Fruit fly (Drosophila melanogaster) whole organism, pupa: Measurements from ENCODE around the gene CG42541.

Experiments used
- CG10348 ChIP-seq: fragments of 200-800 bp; sonication (Bioruptor generic); IDR thresholded peaks from 2 replicates; pipeline ENCODE4 v1.3.6; 2022; ENCODE audit warnings: missing biosample characterization, missing genetic modification characterization
- CG12605 ChIP-seq: fragments of 200-800 bp; sonication (Bioruptor generic); IDR thresholded peaks from 2 replicates; pipeline ENCODE4 v1.3.6; 2022; ENCODE audit warnings: missing biosample characterization, missing genetic modification characterization
- CG13204 ChIP-seq: fragments of 200-800 bp; sonication (Bioruptor generic); optimal IDR thresholded peaks from 2 replicates; lab custom pipeline; 2018; ENCODE audit warnings: missing biosample characterization, mild to moderate bottlenecking, missing genetic modification characterization, moderate library complexity
- CG14655 ChIP-seq: fragments of 200-800 bp; sonication (Bioruptor generic); optimal IDR thresholded peaks from 3 replicates; lab custom pipeline; 2017; ENCODE audit warnings: mild to moderate bottlenecking, missing biosample characterization, missing genetic modification reagents, missing genetic modification characterization
- CG15710 ChIP-seq: fragments of 200-800 bp; sonication (Bioruptor generic); optimal IDR thresholded peaks from 2 replicates; lab custom pipeline; 2018; ENCODE audit warnings: missing biosample characterization, mild to moderate bottlenecking, missing genetic modification characterization, moderate library complexity
- CG17806 ChIP-seq: fragments of 200-800 bp; sonication (Bioruptor generic); optimal IDR thresholded peaks from 2 replicates; lab custom pipeline; 2018; ENCODE audit warnings: missing biosample characterization, mild to moderate bottlenecking, missing genetic modification characterization, moderate library complexity
- CG32121 ChIP-seq: fragments of 200-800 bp; sonication (Bioruptor generic); IDR thresholded peaks from 2 replicates; pipeline ENCODE4 v1.3.6; 2022; ENCODE audit warnings: missing biosample characterization, missing genetic modification characterization
- CG34367 ChIP-seq: fragments of 200-800 bp; sonication (Bioruptor generic); optimal IDR thresholded peaks from 2 replicates; lab custom pipeline; 2018; ENCODE audit warnings: missing biosample characterization, mild to moderate bottlenecking, missing genetic modification characterization
- CG4496 ChIP-seq: fragments of 200-800 bp; sonication (Bioruptor generic); IDR thresholded peaks from 3 replicates; pipeline ENCODE4 v1.3.6; 2022; ENCODE audit warnings: missing biosample characterization, missing genetic modification characterization
- CG8159 ChIP-seq: fragments of 200-800 bp; sonication (Bioruptor generic); optimal IDR thresholded peaks from 3 replicates; lab custom pipeline; 2018; ENCODE audit warnings: missing biosample characterization, mild to moderate bottlenecking, missing genetic modification characterization, moderate library complexity
- CG8301 ChIP-seq: fragments of 200-800 bp; sonication (Bioruptor generic); optimal IDR thresholded peaks from 2 replicates; lab custom pipeline; 2018; ENCODE audit warnings: missing biosample characterization, mild to moderate bottlenecking, missing genetic modification characterization
- CG9948 ChIP-seq: fragments of 200-800 bp; sonication (Bioruptor generic); optimal IDR thresholded peaks from 2 replicates; lab custom pipeline; 2018; ENCODE audit warnings: missing biosample characterization, mild to moderate bottlenecking, missing genetic modification characterization, moderate library complexity
- D1 ChIP-seq: fragments of 200-800 bp; sonication (Bioruptor generic); optimal IDR thresholded peaks from 2 replicates; lab custom pipeline; 2018; ENCODE audit warnings: missing biosample characterization, mild to moderate bottlenecking, missing genetic modification characterization, moderate library complexity
- EcR ChIP-seq: fragments of 200-800 bp; sonication (Bioruptor generic); optimal IDR thresholded peaks from 3 replicates; lab custom pipeline; 2019; ENCODE audit warnings: missing biosample characterization, missing genetic modification characterization, mild to moderate bottlenecking, moderate library complexity, missing genetic modification reagents
- Ets98B ChIP-seq: fragments of 200-800 bp; sonication (Bioruptor generic); IDR thresholded peaks from 2 replicates; pipeline ENCODE4 v1.3.6; 2022; ENCODE audit warnings: missing biosample characterization, missing genetic modification characterization
- Pif1A ChIP-seq: fragments of 200-800 bp; sonication (Bioruptor generic); optimal IDR thresholded peaks from 3 replicates; lab custom pipeline; 2016; ENCODE audit warnings: missing biosample characterization, missing genetic modification characterization
- Pif1B ChIP-seq: fragments of 200-800 bp; sonication (Bioruptor generic); optimal IDR thresholded peaks from 3 replicates; lab custom pipeline; 2016; ENCODE audit warnings: missing biosample characterization, missing genetic modification characterization
- Snoo ChIP-seq: fragments of 200-800 bp; sonication (Bioruptor generic); optimal IDR thresholded peaks from 3 replicates; lab custom pipeline; 2017; ENCODE audit warnings: missing biosample characterization, mild to moderate bottlenecking, missing genetic modification characterization, inconsistent platforms
- fd96Ca ChIP-seq: fragments of 200-800 bp; sonication (Bioruptor generic); IDR thresholded peaks from 3 replicates; pipeline ENCODE4 v1.3.6; 2022; ENCODE audit warnings: missing biosample characterization, missing genetic modification characterization
- gl ChIP-seq: fragments of 200-800 bp; sonication (Bioruptor generic); optimal IDR thresholded peaks from 2 replicates; lab custom pipeline; 2018; ENCODE audit warnings: missing biosample characterization, mild to moderate bottlenecking, missing genetic modification characterization
- rn ChIP-seq: fragments of 200-800 bp; sonication (Bioruptor generic); IDR thresholded peaks from 2 replicates; pipeline ENCODE4 v1.3.6; 2022; ENCODE audit warnings: missing biosample characterization, missing genetic modification characterization

CG42541 gene

DNA sequence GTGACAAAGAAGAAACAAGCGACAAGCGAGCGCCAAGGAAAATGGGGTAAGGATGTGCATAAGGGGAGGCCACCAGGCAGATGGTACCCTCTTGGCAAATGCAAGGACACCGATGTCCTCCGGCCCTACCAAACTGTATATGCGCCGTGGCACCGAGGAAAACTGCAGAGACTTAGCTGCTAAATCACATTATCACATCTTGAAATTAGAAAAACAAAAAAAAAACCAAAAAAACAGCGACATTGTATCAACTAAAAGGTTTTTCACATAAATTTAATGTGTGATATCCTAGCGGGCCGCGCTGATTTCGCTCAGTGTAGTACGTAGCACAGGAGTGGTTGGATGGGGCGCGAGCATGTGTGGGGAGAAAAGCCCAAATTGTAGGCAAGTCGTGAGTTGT is 1.9 kb downstream of the CG42541 start:
- no peak for TF ChIP-seq Ets98B (GFP tag; lab: Robert Waterston, UW)
- TF ChIP-seq CG15710 (tag; lab: Kevin White, UChicago) = peak; percentile 5
- TF ChIP-seq CG4496 (GFP tag; lab: Robert Waterston, UW) = peak; percentile 33; the same call in 1 of the 3 replicates
- peak; percentile 21 for TF ChIP-seq CG8159
- no peak for TF ChIP-seq gl (tag; lab: Kevin White, UChicago)
- no peak for TF ChIP-seq fd96Ca (GFP tag; lab: Robert Waterston, UW)
- TF ChIP-seq Snoo (tag; lab: Kevin White, UChicago) = no peak

DNA sequence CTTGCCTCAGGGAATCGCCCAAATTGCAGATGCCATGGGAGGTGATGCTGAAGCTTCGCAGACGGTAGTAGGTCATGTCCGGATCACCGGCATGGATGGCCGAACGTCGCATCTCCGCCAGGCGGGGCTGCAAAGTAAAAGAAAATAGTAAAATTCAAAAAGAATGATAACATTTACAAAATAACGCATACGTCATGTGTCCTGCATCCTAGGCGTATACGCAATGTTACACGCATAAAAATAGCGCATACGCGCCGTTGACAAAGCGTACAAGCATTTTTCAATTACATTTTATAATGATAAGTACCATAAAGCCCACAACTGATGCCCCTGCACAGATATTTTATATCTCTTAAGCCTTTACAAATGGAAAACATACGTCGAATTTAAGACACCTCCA is 28.5 kb downstream of the CG42541 start:
- TF ChIP-seq CG9948 (tag; lab: Kevin White, UChicago) = no peak
- no peak for TF ChIP-seq CG32121 (GFP tag; lab: Robert Waterston, UW)
- TF ChIP-seq CG10348 (GFP tag; lab: Robert Waterston, UW) = no peak
- no peak for TF ChIP-seq fd96Ca (GFP tag; lab: Robert Waterston, UW)
- TF ChIP-seq Ets98B (GFP tag; lab: Robert Waterston, UW) = no peak
- no peak for TF ChIP-seq rn (GFP tag; lab: Robert Waterston, UW)
- no peak for TF ChIP-seq Pif1A (GFP tag; lab: Kevin White, UChicago)
- TF ChIP-seq CG15710 (tag; lab: Kevin White, UChicago) = no peak
- no peak for TF ChIP-seq EcR (GFP tag; lab: Kevin White, UChicago)
- no peak for TF ChIP-seq D1 (tag; lab: Kevin White, UChicago)
- TF ChIP-seq CG8301 (tag; lab: Kevin White, UChicago) = no peak
- no peak for TF ChIP-seq Pif1B
- TF ChIP-seq CG17806 (tag; lab: Kevin White, UChicago) = no peak
- no peak for TF ChIP-seq CG34367 (tag; lab: Kevin White, UChicago)
- no peak for TF ChIP-seq CG4496 (GFP tag; lab: Robert Waterston, UW)
- no peak for TF ChIP-seq Snoo (tag; lab: Kevin White, UChicago)
- TF ChIP-seq CG13204 (GFP tag; lab: Kevin White, UChicago) = no peak
- TF ChIP-seq CG12605 = no peak
- TF ChIP-seq CG14655 (GFP tag; lab: Kevin White, UChicago) = no peak
- TF ChIP-seq, all 21 proteins: peak for 0

DNA sequence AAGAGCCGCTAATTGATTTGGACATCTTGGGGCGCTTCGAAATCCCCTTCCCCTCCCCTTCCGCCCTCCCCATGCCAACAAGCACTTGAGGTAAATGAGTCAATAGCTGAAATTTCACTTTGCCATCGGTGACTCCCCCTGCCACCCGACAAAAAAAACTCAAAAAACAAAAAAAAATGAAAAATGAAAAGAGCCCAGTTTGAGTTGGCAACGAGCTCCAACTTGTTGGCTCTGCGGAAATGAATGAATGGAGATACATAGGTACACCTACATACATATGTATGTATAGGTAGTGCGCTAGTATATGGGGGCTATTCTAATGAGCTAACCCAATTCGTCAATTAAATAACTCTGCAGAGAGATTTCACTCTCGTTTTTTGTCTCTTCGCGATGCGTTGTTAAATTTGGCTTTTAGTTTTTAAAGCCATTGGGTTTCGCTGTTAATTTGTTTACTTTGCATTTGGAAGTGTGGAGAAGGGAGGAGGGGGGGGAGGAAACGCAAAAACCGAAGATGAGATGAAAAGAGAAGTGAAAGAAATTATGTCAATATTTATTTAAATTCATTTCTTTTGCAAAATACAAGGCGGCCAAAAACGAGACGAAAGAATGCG is 42.7 kb downstream of the CG42541 start:
- TF ChIP-seq Pif1A (GFP tag; lab: Kevin White, UChicago) = no peak
- no peak for TF ChIP-seq CG4496 (GFP tag; lab: Robert Waterston, UW)
- TF ChIP-seq CG10348 (GFP tag; lab: Robert Waterston, UW) = no peak
- TF ChIP-seq gl (tag; lab: Kevin White, UChicago) = no peak
- TF ChIP-seq, all 21 proteins: peak for 0

DNA sequence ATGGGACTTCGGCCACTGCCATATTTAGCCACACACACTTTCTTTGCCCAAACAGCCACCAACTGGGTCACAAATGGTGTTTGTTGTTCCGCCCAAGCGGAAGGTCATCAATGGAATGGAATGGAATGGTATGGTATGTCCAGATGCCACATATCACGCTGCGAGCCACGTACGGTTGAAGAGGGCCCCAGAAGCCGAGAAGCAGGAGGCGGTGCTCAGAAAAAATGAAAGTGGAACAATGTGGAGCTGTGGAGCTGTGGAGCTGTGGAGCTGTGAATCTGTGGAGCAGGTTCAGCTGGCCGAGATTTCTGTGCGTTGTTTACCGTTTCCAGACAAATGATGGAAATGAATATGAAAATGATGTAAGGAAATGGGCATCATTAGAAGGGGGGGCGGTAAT is 43.6 kb downstream of the CG42541 start:
- TF ChIP-seq CG9948 (tag; lab: Kevin White, UChicago) (no peak), CG17806 (tag; lab: Kevin White, UChicago) (no peak), Ets98B (GFP tag; lab: Robert Waterston, UW) (no peak), CG4496 (GFP tag; lab: Robert Waterston, UW) (no peak), CG12605 (no peak)

DNA sequence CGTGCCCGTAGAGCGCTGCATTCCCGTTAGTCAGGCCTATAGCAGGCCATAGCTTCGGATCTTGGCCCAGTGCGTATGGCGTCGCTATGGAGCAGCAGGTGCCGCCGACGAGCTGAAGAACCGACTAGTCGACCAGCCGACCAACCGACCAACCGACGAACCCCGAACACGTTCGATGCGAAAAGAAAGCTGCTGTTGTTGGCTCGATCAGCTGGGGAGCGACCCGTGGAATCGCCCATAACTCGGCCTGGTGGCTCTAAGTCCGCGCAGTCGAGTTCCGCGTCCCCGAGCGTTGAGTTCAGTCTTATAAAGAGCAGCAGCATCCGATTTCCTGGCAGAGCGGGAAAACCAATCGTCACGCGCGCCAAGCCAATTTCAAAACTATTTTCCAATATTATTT is 46.5 kb downstream of the CG42541 start, which contains the start of gene CG15239:
Gene CG15239, plus strand, starts transcription at position 265 of the 400 bp plus-strand sequence.
- no peak for TF ChIP-seq Ets98B (GFP tag; lab: Robert Waterston, UW)
- 0 out of 3 replicates have a peak, but pooled peaks have one; percentile 29 for TF ChIP-seq CG4496 (GFP tag; lab: Robert Waterston, UW)

DNA sequence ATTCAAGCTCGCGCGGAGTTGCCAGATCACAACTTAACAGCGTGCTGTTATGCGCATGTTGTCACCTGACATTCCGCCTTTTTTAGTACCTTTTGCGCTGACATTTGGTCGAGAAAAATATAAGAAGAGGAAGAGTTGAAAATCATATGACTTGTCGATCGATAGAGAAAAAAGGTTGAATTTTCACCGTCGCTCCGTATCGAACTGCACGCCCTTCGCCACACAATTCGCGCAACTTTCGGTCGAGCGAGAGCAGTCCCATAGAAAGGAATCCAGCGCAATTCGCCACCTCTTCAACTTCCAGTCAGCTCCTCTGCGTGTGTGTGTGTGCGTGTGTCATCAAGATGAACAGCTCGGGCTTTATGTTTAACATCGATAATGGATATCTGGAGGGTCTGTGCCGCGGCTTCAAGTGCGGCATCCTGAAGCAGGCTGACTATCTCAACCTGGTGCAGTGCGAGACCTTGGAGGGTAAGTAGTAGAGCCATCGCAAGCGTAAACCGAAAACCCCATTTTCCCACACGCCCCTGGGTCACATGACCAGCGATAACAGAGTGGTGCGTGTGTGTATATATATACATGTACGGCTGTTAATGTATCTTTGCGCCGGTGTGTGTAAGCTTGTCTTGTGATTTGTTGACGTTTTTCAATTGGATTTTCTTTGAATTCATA is 49.6 kb downstream of the CG42541 start, which contains the start of gene VhaAC39-1:
Gene VhaAC39-1, plus strand, starts transcription at position 104 of the 672 bp plus-strand sequence.
- no peak for TF ChIP-seq CG32121 (GFP tag; lab: Robert Waterston, UW)
- TF ChIP-seq rn (GFP tag; lab: Robert Waterston, UW) = no peak
- TF ChIP-seq CG8159 = no peak
- no peak for TF ChIP-seq fd96Ca (GFP tag; lab: Robert Waterston, UW)
- TF ChIP-seq D1 (tag; lab: Kevin White, UChicago) = no peak
- TF ChIP-seq CG34367 (tag; lab: Kevin White, UChicago) = no peak
- TF ChIP-seq Pif1B = no peak

DNA sequence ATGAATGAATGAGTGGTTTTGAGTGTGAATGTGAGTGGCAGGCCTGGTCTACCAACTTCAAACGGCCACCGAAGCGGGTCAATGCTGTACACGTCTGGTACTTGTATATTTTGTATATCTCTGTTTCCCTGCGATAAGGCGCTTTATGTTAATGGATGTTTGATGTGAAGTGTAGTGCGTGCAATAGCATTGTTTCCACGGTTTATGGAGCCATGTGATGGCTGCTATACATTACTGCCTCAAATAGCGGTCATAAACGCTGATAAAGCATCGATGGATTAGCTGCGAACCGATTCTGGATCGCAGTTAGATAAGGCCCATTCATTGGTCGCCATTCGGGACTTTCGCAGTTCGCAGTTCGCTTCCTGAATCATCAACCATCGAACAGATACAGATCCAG is 55.4 kb downstream of the CG42541 start:
- TF ChIP-seq CG32121 (GFP tag; lab: Robert Waterston, UW) (no peak), CG12605 (no peak), CG15710 (tag; lab: Kevin White, UChicago) (no peak), Ets98B (GFP tag; lab: Robert Waterston, UW) (no peak), Snoo (tag; lab: Kevin White, UChicago) (no peak), rn (GFP tag; lab: Robert Waterston, UW) (no peak), CG13204 (GFP tag; lab: Kevin White, UChicago) (no peak), CG10348 (GFP tag; lab: Robert Waterston, UW) (no peak), CG17806 (tag; lab: Kevin White, UChicago) (no peak), EcR (GFP tag; lab: Kevin White, UChicago) (no peak), fd96Ca (GFP tag; lab: Robert Waterston, UW) (no peak)
